Worm (Caenorhabditis elegans): Measurements from ENCODE around the gene bud-31.
A peak's percentile ranks its signal among the peaks of the same experiment; 100 is the strongest.

Gene bud-31

DNA sequence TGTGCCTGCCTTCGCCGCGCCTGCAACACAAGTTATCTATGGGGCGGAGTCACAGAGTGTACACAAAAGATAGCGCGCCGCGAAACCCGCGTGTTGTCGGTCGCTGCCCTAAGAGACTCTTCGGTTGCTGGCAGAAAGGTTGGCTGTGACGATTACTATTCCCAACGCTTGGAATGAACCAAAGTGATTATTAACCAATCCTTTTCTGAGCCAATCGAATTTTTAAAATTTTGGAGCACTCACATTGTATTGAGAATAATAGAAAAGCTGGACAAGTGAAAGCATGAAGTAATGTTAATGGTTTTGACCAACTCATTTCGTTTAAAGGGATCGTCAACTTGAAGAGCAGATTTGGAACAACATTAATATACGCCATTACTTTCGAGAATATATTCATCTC, 20.9 kb upstream of the bud-31 start (continued):
- no peak for TF ChIP-seq madf-5 (GFP tag; IDR thresholded peaks at IDR 0.05)
- no peak for TF ChIP-seq vab-7 (GFP tag; IDR thresholded peaks at IDR 0.05)
- TF ChIP-seq hlh-11 (tag; optimal IDR thresholded peaks at IDR 0.05) = peak; percentile 70
- no peak for TF ChIP-seq mxl-3 (GFP tag; optimal IDR thresholded peaks at IDR 0.05)
- TF ChIP-seq attf-4 (tag; optimal IDR thresholded peaks at IDR 0.05) = peak; percentile 25
- no peak for TF ChIP-seq ceh-62 (tag; optimal IDR thresholded peaks at IDR 0.05)
- no peak for TF ChIP-seq nhr-41 (GFP tag; IDR thresholded peaks at IDR 0.05)
- no peak for TF ChIP-seq set-16 (GFP tag; IDR thresholded peaks at IDR 0.05)
- peak; percentile 49; the same call in 1 of the 2 replicates for TF ChIP-seq php-3 (GFP tag; IDR thresholded peaks at IDR 0.05)
- peak in 1 of 2 experiments; percentile 73 for TF ChIP-seq lsy-2 (tag; optimal IDR thresholded peaks at IDR 0.05)
- TF ChIP-seq hlh-30 (tag; optimal IDR thresholded peaks at IDR 0.05; ENCODE audit: insufficient read depth) = peak; percentile 68
- TF ChIP-seq daf-8 (GFP tag; IDR thresholded peaks at IDR 0.05) = no peak
- no peak for TF ChIP-seq gei-8 (GFP tag; optimal IDR thresholded peaks at IDR 0.05)
- TF ChIP-seq nhr-11 (tag; optimal IDR thresholded peaks at IDR 0.05) = peak; percentile 15
- TF ChIP-seq F37D6.2 (tag; optimal IDR thresholded peaks at IDR 0.05) = no peak
- TF ChIP-seq nhr-111 (GFP tag; optimal IDR thresholded peaks at IDR 0.05) = no peak
- peak; percentile 40 for TF ChIP-seq nhr-28 (tag; optimal IDR thresholded peaks at IDR 0.05)
- peak; percentile 7 for TF ChIP-seq jun-1 (tag; optimal IDR thresholded peaks at IDR 0.05)
- TF ChIP-seq mep-1 (tag; optimal IDR thresholded peaks at IDR 0.05) = peak; percentile 59
- TF ChIP-seq Y5F2A.4 (GFP tag; optimal IDR thresholded peaks at IDR 0.05) = no peak
- TF ChIP-seq saeg-2 (GFP tag; IDR thresholded peaks at IDR 0.05) = no peak
- no peak for TF ChIP-seq lin-39 (tag; optimal IDR thresholded peaks at IDR 0.05)
- TF ChIP-seq zag-1 (tag; optimal IDR thresholded peaks at IDR 0.05) = no peak

DNA sequence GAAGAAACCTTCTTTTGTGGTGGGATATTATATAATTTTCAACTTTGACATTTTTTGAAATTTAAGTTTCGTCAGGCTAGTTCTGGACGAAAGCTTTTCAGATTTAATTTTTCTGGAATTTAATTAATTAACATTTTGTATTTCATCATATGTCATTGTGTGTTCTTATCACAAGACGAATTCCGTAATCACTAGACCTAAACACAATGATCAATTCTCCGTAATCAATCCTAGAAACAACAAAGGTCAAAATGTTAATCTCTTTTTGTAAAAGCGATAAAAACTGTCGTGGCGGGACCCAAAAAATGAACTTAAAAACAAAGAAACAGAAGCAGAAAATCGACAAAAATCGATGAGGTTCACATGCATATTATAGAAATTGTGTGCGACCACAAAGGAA, 18.4 kb upstream of the bud-31 start:
- TF ChIP-seq daf-16 (GFP tag; optimal IDR thresholded peaks at IDR 0.05) = no peak
- peak; percentile 53 for TF ChIP-seq daf-16 (tag; optimal IDR thresholded peaks at IDR 0.05)
- TF ChIP-seq dmd-6 (GFP tag; IDR thresholded peaks at IDR 0.05) = peak; percentile 62
- TF ChIP-seq skn-1 (tag; optimal IDR thresholded peaks at IDR 0.05) = no peak
- no peak for TF ChIP-seq ZK546.5 (tag; optimal IDR thresholded peaks at IDR 0.05)
- TF ChIP-seq dve-1 (tag; optimal IDR thresholded peaks at IDR 0.05; ENCODE audit: insufficient read depth) = peak; percentile 73
- peak; percentile 49 for TF ChIP-seq nhr-28 (tag; optimal IDR thresholded peaks at IDR 0.05)
- TF ChIP-seq pqm-1 (tag; optimal IDR thresholded peaks at IDR 0.05) = peak; percentile 13
- TF ChIP-seq attf-4 (tag; optimal IDR thresholded peaks at IDR 0.05) = no peak
- TF ChIP-seq ztf-7 (tag; optimal IDR thresholded peaks at IDR 0.05) = peak; percentile 61
- TF ChIP-seq lsy-2 (tag; optimal IDR thresholded peaks at IDR 0.05) = peak in 1 of 2 experiments; percentile 16
- TF ChIP-seq nhr-48 (tag; optimal IDR thresholded peaks at IDR 0.05) = no peak

- TF ChIP-seq lin-1 (GFP tag; IDR thresholded peaks at IDR 0.05) (no peak), mes-2 (tag; optimal IDR thresholded peaks at IDR 0.05; ENCODE audit: poor library complexity, severe bottlenecking) (no peak), nhr-11 (tag; optimal IDR thresholded peaks at IDR 0.05) (no peak), mxl-2 (GFP tag; conservative IDR thresholded peaks at IDR 0.05) (no peak), snpc-1.2 (GFP tag; IDR thresholded peaks at IDR 0.05) (no peak), F10B5.3 (tag; optimal IDR thresholded peaks at IDR 0.05) (no peak), spr-1 (tag; optimal IDR thresholded peaks at IDR 0.05) (no peak), mep-1 (tag; optimal IDR thresholded peaks at IDR 0.05) (no peak), arid-1 (GFP tag; conservative IDR thresholded peaks at IDR 0.05) (no peak), nhr-41 (GFP tag; IDR thresholded peaks at IDR 0.05) (no peak), ceh-28 (tag; optimal IDR thresholded peaks at IDR 0.05) (no peak), ztf-11 (tag; optimal IDR thresholded peaks at IDR 0.05) (no peak), dmd-6 (GFP tag; IDR thresholded peaks at IDR 0.05) (peak; percentile 61), nhr-42 (GFP tag; IDR thresholded peaks at IDR 0.05) (no peak), nhr-28 (tag; optimal IDR thresholded peaks at IDR 0.05) (no peak), dve-1 (tag; optimal IDR thresholded peaks at IDR 0.05; ENCODE audit: insufficient read depth) (peak; percentile 63), lim-7 (GFP tag; IDR thresholded peaks at IDR 0.05) (no peak), ceh-44 (GFP tag; IDR thresholded peaks at IDR 0.05) (no peak), zag-1 (tag; optimal IDR thresholded peaks at IDR 0.05) (no peak), hlh-30 (tag; optimal IDR thresholded peaks at IDR 0.05; ENCODE audit: insufficient read depth) (peak; percentile 40), unc-39 (tag; optimal IDR thresholded peaks at IDR 0.05) (no peak), mdl-1 (tag; optimal IDR thresholded peaks at IDR 0.05) (no peak), R02D3.7 (tag; optimal IDR thresholded peaks at IDR 0.05) (no peak), hlh-11 (tag; optimal IDR thresholded peaks at IDR 0.05) (peak; percentile 2), nhr-25 (tag; optimal IDR thresholded peaks at IDR 0.05; ENCODE audit: borderline replicate concordance, insufficient read depth) (no peak), daf-16 (GFP tag; optimal IDR thresholded peaks at IDR 0.05) (no peak), daf-16 (tag; optimal IDR thresholded peaks at IDR 0.05) (peak; percentile 83)
Measured at ce11 chrIII:9713862-9714261, 17.5 kb upstream of the bud-31 start, which contains the start of gene ncx-6. ncx-6 (minus strand) TSS chrIII:9713949.
